Worm (Caenorhabditis elegans) whole organism, young adult: ENCODE measurements around the gene nlp-25.

Experiments used
- rcor-1 ChIP-seq: fragments of 200-800 bp; sonication (Bioruptor generic); IDR thresholded peaks from 2 replicates; pipeline ENCODE4 v1.3.6; 2022; ENCODE audit warnings: missing genetic modification reagents, missing genetic modification characterization, missing compliant biosample characterization
- rpc-1 ChIP-seq, 2 experiments: fragments of 150-350 bp in 1 of 2; sonication (generic microtip) in 1 of 2; optimal IDR thresholded peaks; 2 replicates each; lab custom pipeline; 2014 to 2018; ENCODE audit warnings: missing biosample characterization in 1 of 2, missing genetic modification characterization in 1 of 2, missing genetic modification reagents in 1 of 2, missing genotype in 1 of 2

Gene nlp-25

ce11 chrV:19655151-19655550, 49.2 kb downstream of the nlp-25 start, which contains the start of gene dmd-3:
Gene dmd-3, minus strand, starts transcription at chrV:19655251.
- no peak for TF ChIP-seq rcor-1
- no peak for TF ChIP-seq rpc-1 (optimal IDR thresholded peaks at IDR 0.05; lab: Kevin White, UChicago)
- TF ChIP-seq rpc-1 (tag; optimal IDR thresholded peaks at IDR 0.05; lab: Kevin White, UChicago), result peak; percentile 3
